Fruit fly (Drosophila melanogaster): ENCODE data around the gene CG14262.
A peak's percentile ranks its signal among the peaks of the same experiment; 100 is the strongest.

CG14262 gene

dm6 chr3R:27274533-27275447, 9.6 kb upstream of the CG14262 start, which contains the start of gene CG5938 (continued):
- peak; percentile 5 for TF ChIP-seq Sox102F (GFP tag; optimal IDR thresholded peaks at IDR 0.05)
- TF ChIP-seq CG8632 (GFP tag; optimal IDR thresholded peaks at IDR 0.05): no peak
- TF ChIP-seq esn (GFP tag; optimal IDR thresholded peaks at IDR 0.05): peak; percentile 18
- TF ChIP-seq fd85E (GFP tag; optimal IDR thresholded peaks at IDR 0.05): no peak
- TF ChIP-seq fd59A (GFP tag; optimal IDR thresholded peaks at IDR 0.05): no peak
- TF ChIP-seq Gug (GFP tag; IDR thresholded peaks at IDR 0.05): no peak
- TF ChIP-seq CG11294 (GFP tag; IDR thresholded peaks at IDR 0.05): no peak
- no peak for TF ChIP-seq CG11762 (GFP tag; optimal IDR thresholded peaks at IDR 0.05; ENCODE audit: insufficient read depth)
- TF ChIP-seq CG4318 (GFP tag; optimal IDR thresholded peaks at IDR 0.05): no peak
- TF ChIP-seq vri (GFP tag; optimal IDR thresholded peaks at IDR 0.05): peak; percentile 10

dm6 chr3R:27273118-27274062, 8.2 kb upstream of the CG14262 start, which contains the start of gene CG5934:
Gene CG5934, plus strand, starts transcription at chr3R:27273705.
- TF ChIP-seq ss (GFP tag; optimal IDR thresholded peaks at IDR 0.05) (peak in 1 of 2 experiments; percentile 44), achi (GFP tag; optimal IDR thresholded peaks at IDR 0.05) (peak; percentile 26), Ets21C (GFP tag; optimal IDR thresholded peaks at IDR 0.05) (no peak), CG3919 (GFP tag; optimal IDR thresholded peaks at IDR 0.05) (peak; percentile 46), CG32006 (GFP tag; optimal IDR thresholded peaks at IDR 0.05) (peak; percentile 3), fkh (GFP tag; optimal IDR thresholded peaks at IDR 0.05) (peak; percentile 18), spab (GFP tag; optimal IDR thresholded peaks at IDR 0.05) (no peak), CG3032 (tag; optimal IDR thresholded peaks at IDR 0.05) (peak; percentile 2), Eip75B (GFP tag; optimal IDR thresholded peaks at IDR 0.05) (peak; percentile 46), eg (GFP tag; IDR thresholded peaks at IDR 0.05) (no peak), CG6163 (GFP tag; IDR thresholded peaks at IDR 0.05) (peak; percentile 47; the same call in 1 of the 3 replicates), vri (GFP tag; optimal IDR thresholded peaks at IDR 0.05) (peak; percentile 56), CG11294 (GFP tag; IDR thresholded peaks at IDR 0.05) (no peak), topi (GFP tag; optimal IDR thresholded peaks at IDR 0.05) (peak; percentile 31), CG11762 (GFP tag; optimal IDR thresholded peaks at IDR 0.05; ENCODE audit: insufficient read depth) (no peak), Eip93F (GFP tag; optimal IDR thresholded peaks at IDR 0.05) (no peak), acj6 (GFP tag; optimal IDR thresholded peaks at IDR 0.05) (peak; percentile 11), fd85E (GFP tag; optimal IDR thresholded peaks at IDR 0.05) (no peak), Sox15 (GFP tag; optimal IDR thresholded peaks at IDR 0.05) (no peak), fd59A (GFP tag; optimal IDR thresholded peaks at IDR 0.05) (no peak), Hr38 (GFP tag; optimal IDR thresholded peaks at IDR 0.05) (no peak), Sox14 (GFP tag; optimal IDR thresholded peaks at IDR 0.05) (peak; percentile 52), pdm3 (GFP tag; optimal IDR thresholded peaks at IDR 0.05) (peak; percentile 43), svp (GFP tag) (peak; percentile 50), CG9139 (GFP tag; optimal IDR thresholded peaks at IDR 0.05) (no peak), OdsH (GFP tag; optimal IDR thresholded peaks at IDR 0.05) (no peak), Blimp-1 (GFP tag; optimal IDR thresholded peaks at IDR 0.05) (no peak), Met (GFP tag; optimal IDR thresholded peaks at IDR 0.05) (no peak), CG6276 (GFP tag; optimal IDR thresholded peaks at IDR 0.05) (peak; percentile 73), Lpt (GFP tag; optimal IDR thresholded peaks at IDR 0.05) (no peak), lz (GFP tag; optimal IDR thresholded peaks at IDR 0.05) (peak; percentile 35), CG6854 (GFP tag; optimal IDR thresholded peaks at IDR 0.05) (no peak), CG11902 (GFP tag; optimal IDR thresholded peaks at IDR 0.05) (peak; percentile 10), CG1621 (tag; optimal IDR thresholded peaks at IDR 0.05) (no peak), Hr4 (GFP tag; optimal IDR thresholded peaks at IDR 0.05) (no peak), Ets96B (tag; optimal IDR thresholded peaks at IDR 0.05) (no peak), CG6792 (GFP tag; optimal IDR thresholded peaks at IDR 0.05) (peak; percentile 26), dac (GFP tag; optimal IDR thresholded peaks at IDR 0.05) (no peak), CG8119 (GFP tag; IDR thresholded peaks at IDR 0.05) (no peak), CG10669 (GFP tag; optimal IDR thresholded peaks at IDR 0.05) (peak; percentile 1)

All from whole organism, prepupa.